Worm (Caenorhabditis elegans) whole organism, L4/young adult: ENCODE data around the gene nlg-1.

ENCODE experiments used
- W03F9.2 ChIP-seq: fragments of 150-350 bp; optimal IDR thresholded peaks from 2 replicates; lab custom pipeline; 2014; ENCODE audit warnings: missing biosample characterization, missing genetic modification characterization
- dao-5 ChIP-seq: sonication (generic microtip); optimal IDR thresholded peaks from 2 replicates; lab custom pipeline; 2016; ENCODE audit warnings: missing genotype, missing genetic modification characterization, moderate library complexity, missing compliant biosample characterization
- him-1 ChIP-seq: sonication (generic microtip); optimal IDR thresholded peaks from 2 replicates; lab custom pipeline; 2016; ENCODE audit warnings: missing genotype, missing genetic modification reagents, missing genetic modification characterization, missing compliant biosample characterization

DNA sequence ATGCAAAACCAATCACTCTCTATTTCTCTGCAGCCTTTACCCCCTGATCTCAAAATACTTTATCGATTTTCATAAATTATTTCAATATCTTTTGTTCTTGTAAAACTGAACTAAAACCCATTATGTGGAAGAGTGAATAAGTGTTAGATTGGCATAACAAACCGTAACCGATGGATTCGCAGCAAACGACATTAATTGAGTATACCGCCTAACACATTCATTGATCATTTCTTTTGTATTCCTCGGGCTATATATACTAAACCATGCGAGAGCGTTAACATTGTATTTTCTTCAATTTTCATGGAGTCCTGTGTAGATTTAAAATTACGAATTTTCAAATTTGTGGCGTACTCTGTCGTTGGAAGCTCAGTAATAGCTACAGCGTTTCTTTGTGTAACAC lies 41.2 kb downstream of the nlg-1 start, which contains the start of gene col-9:
- TF ChIP-seq him-1 (no peak), dao-5 (tag; lab: Kevin White, UChicago) (no peak), W03F9.2 (tag; lab: Kevin White, UChicago) (no peak)
